Fruit fly (Drosophila melanogaster): ENCODE results near the gene by.

dm6 chr3R:9504355-9504754 is 28.5 kb downstream of the by start, which contains the start of gene CG8149:
- TF ChIP-seq usp (GFP tag; optimal IDR thresholded peaks at IDR 0.05), result no peak
- no peak for TF ChIP-seq EcR (GFP tag; optimal IDR thresholded peaks at IDR 0.05)
- TF ChIP-seq psq (optimal IDR thresholded peaks at IDR 0.05), result no peak
